Fruit fly (Drosophila melanogaster): ENCODE results near the gene CG8036.

The CG8036 gene

dm6 chr3R:8694110-8694826, 26.6 kb downstream of the CG8036 start:
- TF ChIP-seq pho (GFP tag; optimal IDR thresholded peaks at IDR 0.05): no peak
- no peak for TF ChIP-seq bab2 (GFP tag; optimal IDR thresholded peaks at IDR 0.05)
- no peak for TF ChIP-seq CG17385 (GFP tag; optimal IDR thresholded peaks at IDR 0.05)
- peak; percentile 54 for TF ChIP-seq Meics (GFP tag; optimal IDR thresholded peaks at IDR 0.05)
- TF ChIP-seq fd96Cb (tag; optimal IDR thresholded peaks at IDR 0.05): no peak
- TF ChIP-seq btn (GFP tag; optimal IDR thresholded peaks at IDR 0.05): no peak
- no peak for TF ChIP-seq Mrtf (GFP tag; IDR thresholded peaks at IDR 0.05)
- TF ChIP-seq cato (GFP tag; optimal IDR thresholded peaks at IDR 0.05; ENCODE audit: borderline replicate concordance): no peak
- TF ChIP-seq CG11696 (GFP tag; IDR thresholded peaks at IDR 0.05): no peak
- TF ChIP-seq CG9876 (GFP tag; optimal IDR thresholded peaks at IDR 0.05): no peak
- TF ChIP-seq GATAe (GFP tag; conservative IDR thresholded peaks at IDR 0.05): no peak
- peak; percentile 37 for TF ChIP-seq scrt (GFP tag; optimal IDR thresholded peaks at IDR 0.05)
- no peak for TF ChIP-seq org-1 (GFP tag; optimal IDR thresholded peaks at IDR 0.05)
- no peak for TF ChIP-seq CG8290 (GFP tag; optimal IDR thresholded peaks at IDR 0.05)
- no peak for TF ChIP-seq CG8290 (tag; optimal IDR thresholded peaks at IDR 0.05)
- no peak for TF ChIP-seq hb (GFP tag; IDR thresholded peaks at IDR 0.05; ENCODE audit: partially characterized antibody)
- TF ChIP-seq CG16815 (GFP tag; optimal IDR thresholded peaks at IDR 0.05): no peak
- TF ChIP-seq CG12942 (GFP tag; optimal IDR thresholded peaks at IDR 0.05): no peak
- no peak for TF ChIP-seq ase (GFP tag; IDR thresholded peaks at IDR 0.05)
- TF ChIP-seq B-H1 (GFP tag; IDR thresholded peaks at IDR 0.05): no peak
- TF ChIP-seq Doc2 (GFP tag; IDR thresholded peaks at IDR 0.05): no peak
- peak; percentile 89 for TF ChIP-seq CG6765 (GFP tag; optimal IDR thresholded peaks at IDR 0.05)
- no peak for TF ChIP-seq crol (GFP tag; IDR thresholded peaks at IDR 0.05)
- TF ChIP-seq Bgb (GFP tag; IDR thresholded peaks at IDR 0.05; ENCODE audit: partially characterized antibody): no peak
- TF ChIP-seq CG13894 (tag; optimal IDR thresholded peaks at IDR 0.05): no peak
- TF ChIP-seq ssp (GFP tag; IDR thresholded peaks at IDR 0.05): no peak
- TF ChIP-seq Dref (GFP tag; IDR thresholded peaks at IDR 0.05): no peak
- TF ChIP-seq Mad (GFP tag; optimal IDR thresholded peaks at IDR 0.05): no peak
- TF ChIP-seq tll (GFP tag; optimal IDR thresholded peaks at IDR 0.05): peak in 1 of 2 experiments; percentile 80
- TF ChIP-seq MTF-1 (GFP tag; optimal IDR thresholded peaks at IDR 0.05; ENCODE audit: borderline replicate concordance): peak; percentile 9
- no peak for TF ChIP-seq CG9817 (tag; optimal IDR thresholded peaks at IDR 0.05)
- no peak for TF ChIP-seq gsb (GFP tag; IDR thresholded peaks at IDR 0.05)
- TF ChIP-seq CG13123 (GFP tag; optimal IDR thresholded peaks at IDR 0.05): no peak
- no peak for TF ChIP-seq bowl (GFP tag; IDR thresholded peaks at IDR 0.05)
- no peak for TF ChIP-seq CG18764 (GFP tag; optimal IDR thresholded peaks at IDR 0.05)
- no peak for TF ChIP-seq Elba2 (GFP tag; optimal IDR thresholded peaks at IDR 0.05)
- no peak for TF ChIP-seq pzg (GFP tag; optimal IDR thresholded peaks at IDR 0.05)
- no peak for TF ChIP-seq CG12236 (GFP tag; optimal IDR thresholded peaks at IDR 0.05)
- TF ChIP-seq gfzf (GFP tag; optimal IDR thresholded peaks at IDR 0.05): no peak
- TF ChIP-seq jumu (GFP tag; optimal IDR thresholded peaks at IDR 0.05): no peak
- TF ChIP-seq az2 (GFP tag; optimal IDR thresholded peaks at IDR 0.05): no peak
- TF ChIP-seq CG9215 (GFP tag; IDR thresholded peaks at IDR 0.05): no peak
- no peak for TF ChIP-seq dan (GFP tag; IDR thresholded peaks at IDR 0.05)
- TF ChIP-seq dm (GFP tag; optimal IDR thresholded peaks at IDR 0.05): no peak
- peak; percentile 17 for TF ChIP-seq CG13775 (GFP tag; optimal IDR thresholded peaks at IDR 0.05)
- TF ChIP-seq CG14667 (GFP tag; IDR thresholded peaks at IDR 0.05): no peak
- no peak for TF ChIP-seq CG1603 (tag; optimal IDR thresholded peaks at IDR 0.05)
- no peak for TF ChIP-seq kni (GFP tag; optimal IDR thresholded peaks at IDR 0.05)
- no peak for TF ChIP-seq CG8944 (GFP tag; optimal IDR thresholded peaks at IDR 0.05)
- TF ChIP-seq CG11560 (tag; IDR thresholded peaks at IDR 0.05): no peak
- no peak for TF ChIP-seq CG10147 (GFP tag; optimal IDR thresholded peaks at IDR 0.05)

All from whole organism, embryonic.